Fruit fly (Drosophila melanogaster): ENCODE measurements around the gene AsnRS.
A peak's percentile ranks its signal among the peaks of the same experiment; 100 is the strongest.

The AsnRS gene

DNA sequence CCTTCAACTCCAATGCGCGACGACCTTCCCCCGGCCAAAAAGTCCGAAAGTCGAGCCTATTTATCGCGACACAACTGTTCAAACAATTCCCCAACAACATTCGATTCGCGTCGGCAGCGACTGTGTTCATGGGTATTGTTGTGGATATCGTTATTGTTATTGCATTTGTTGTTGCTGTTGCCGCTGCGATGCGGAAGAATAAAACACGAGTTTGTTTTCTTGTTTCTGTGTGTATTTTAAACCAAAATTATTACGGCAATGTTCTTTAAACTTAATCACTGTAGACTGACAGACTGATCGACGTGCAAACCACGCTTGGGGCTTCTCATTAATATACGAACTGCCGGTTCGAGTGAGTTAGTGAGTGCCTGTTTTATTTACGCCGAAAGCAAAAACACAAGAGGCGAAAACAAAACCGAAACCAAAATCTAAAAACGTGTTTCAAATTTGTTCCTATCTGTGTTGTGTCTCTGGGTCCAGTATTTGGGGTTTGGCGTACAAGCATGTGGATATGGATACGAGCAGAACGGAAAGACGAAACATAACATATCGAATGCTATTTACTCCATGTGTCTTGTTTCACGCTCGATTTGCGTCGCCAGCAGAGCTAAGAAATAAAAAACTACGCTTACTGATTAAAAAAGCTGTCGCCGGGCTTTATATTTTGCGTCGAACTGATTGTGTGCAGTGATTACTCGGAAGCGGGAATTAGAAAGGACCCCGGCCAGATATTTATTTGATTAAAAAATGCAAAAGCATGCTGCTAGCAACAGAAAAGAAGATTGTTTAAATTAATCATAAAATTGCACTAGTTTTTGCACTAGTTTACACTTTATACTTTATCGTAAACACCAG lies 28.0 kb upstream of the AsnRS start:
- TF ChIP-seq CG12605 (GFP tag; IDR thresholded peaks at IDR 0.05) (no peak), CG17806 (tag; optimal IDR thresholded peaks at IDR 0.05) (no peak), Snoo (tag; optimal IDR thresholded peaks at IDR 0.05) (no peak), CG4496 (GFP tag; IDR thresholded peaks at IDR 0.05) (peak; percentile 2; the same call in 1 of the 3 replicates), rn (GFP tag; IDR thresholded peaks at IDR 0.05) (0 out of 2 replicates have a peak, but pooled peaks have one; percentile 0), CG32121 (GFP tag; IDR thresholded peaks at IDR 0.05) (no peak)

DNA sequence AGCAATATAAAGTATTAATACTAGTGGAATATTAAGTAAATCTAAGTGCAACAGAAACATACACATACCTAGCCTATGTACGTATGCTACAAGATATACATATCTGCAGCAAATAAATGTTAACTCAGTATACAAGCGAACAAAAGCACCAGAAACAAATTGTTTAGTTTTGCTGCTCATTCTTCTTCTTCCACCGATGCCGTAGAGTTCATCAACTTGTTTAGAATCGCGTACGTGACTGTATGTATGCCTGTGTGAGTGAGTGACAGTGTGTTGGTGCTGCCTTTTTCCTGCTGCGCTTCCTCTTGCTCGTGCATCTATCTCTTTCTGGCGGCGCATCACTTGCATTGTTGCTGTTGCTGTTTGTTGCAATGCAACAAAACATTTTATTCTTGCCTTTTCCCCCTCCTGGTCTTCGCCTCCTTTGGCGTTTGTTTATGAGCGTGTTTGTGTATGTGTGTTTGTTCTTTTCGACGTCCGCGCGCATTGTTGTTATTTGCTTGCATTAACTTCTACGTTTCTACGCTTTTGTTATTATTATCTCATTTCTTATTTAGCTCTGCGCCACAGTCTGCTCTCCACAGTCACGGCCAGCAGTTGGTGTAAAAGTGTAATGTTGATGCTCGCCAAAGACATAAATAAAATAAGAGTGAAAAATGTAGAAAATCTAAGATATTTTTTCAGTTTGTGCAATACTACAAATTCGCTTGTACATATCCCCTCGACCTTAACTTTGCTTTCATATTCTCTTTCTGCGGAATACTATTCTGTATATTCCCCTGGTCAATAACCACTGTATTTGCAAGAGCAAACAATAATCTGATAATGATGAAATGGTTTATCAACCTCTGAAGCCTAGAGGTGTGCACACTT lies 27.2 kb upstream of the AsnRS start:
- TF ChIP-seq D1 (tag; optimal IDR thresholded peaks at IDR 0.05) (no peak), CG13204 (GFP tag; optimal IDR thresholded peaks at IDR 0.05) (no peak), gl (tag; optimal IDR thresholded peaks at IDR 0.05) (no peak), rn (GFP tag; IDR thresholded peaks at IDR 0.05) (0 out of 2 replicates have a peak, but pooled peaks have one; percentile 21), Snoo (tag; optimal IDR thresholded peaks at IDR 0.05) (peak; percentile 27), Pif1A (GFP tag; optimal IDR thresholded peaks at IDR 0.05) (peak; percentile 51), CG17806 (tag; optimal IDR thresholded peaks at IDR 0.05) (peak; percentile 33), CG4496 (GFP tag; IDR thresholded peaks at IDR 0.05) (peak; percentile 61), CG34367 (tag; optimal IDR thresholded peaks at IDR 0.05) (no peak), fd96Ca (GFP tag; IDR thresholded peaks at IDR 0.05) (peak; percentile 67; the same call in 2 of the 3 replicates), CG10348 (GFP tag; IDR thresholded peaks at IDR 0.05) (no peak), CG8301 (tag; optimal IDR thresholded peaks at IDR 0.05) (peak; percentile 61), CG14655 (GFP tag; optimal IDR thresholded peaks at IDR 0.05) (peak; percentile 70), CG9948 (tag; optimal IDR thresholded peaks at IDR 0.05) (peak; percentile 26), CG15710 (tag; optimal IDR thresholded peaks at IDR 0.05) (peak; percentile 29), Pif1B (GFP tag; optimal IDR thresholded peaks at IDR 0.05) (peak; percentile 10), EcR (GFP tag; optimal IDR thresholded peaks at IDR 0.05) (peak; percentile 43), CG32121 (GFP tag; IDR thresholded peaks at IDR 0.05) (peak; percentile 55), CG12605 (GFP tag; IDR thresholded peaks at IDR 0.05) (no peak), Ets98B (GFP tag; IDR thresholded peaks at IDR 0.05) (peak; percentile 43; the same call in 1 of the 2 replicates), CG8159 (tag; optimal IDR thresholded peaks at IDR 0.05) (peak; percentile 53)

DNA sequence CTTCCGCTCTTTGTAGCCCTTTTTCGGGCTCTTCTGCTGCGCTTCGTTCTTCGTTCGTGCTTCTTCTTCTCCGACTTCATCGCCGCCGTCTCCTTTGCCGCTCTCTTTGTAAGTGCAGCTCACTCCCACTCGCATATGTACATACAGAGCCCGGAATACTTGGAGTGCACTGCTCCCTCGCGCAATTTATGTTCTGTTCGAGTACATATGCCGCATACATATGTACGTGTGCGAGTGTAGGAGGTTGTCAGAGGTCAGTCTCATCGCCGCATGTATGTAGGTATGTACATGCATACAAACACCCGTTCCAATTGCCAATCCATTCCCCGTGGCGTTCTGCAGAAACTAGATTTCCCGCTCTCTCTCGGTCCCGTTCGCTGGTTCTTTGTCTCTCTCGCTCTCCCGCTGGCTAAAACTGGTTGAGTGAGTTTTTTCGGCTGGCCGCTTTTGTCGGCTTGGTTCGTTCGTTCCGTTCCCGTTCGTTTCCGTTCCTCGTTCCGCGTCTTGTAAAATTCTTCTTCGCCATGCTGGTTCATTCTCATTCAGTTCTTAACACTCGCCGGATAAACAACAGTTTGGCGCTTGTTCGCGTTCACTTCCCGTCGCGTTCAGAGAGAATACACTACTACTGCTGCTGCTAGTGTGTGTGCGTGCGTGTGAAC lies 26.4 kb upstream of the AsnRS start:
- TF ChIP-seq CG10348 (GFP tag; IDR thresholded peaks at IDR 0.05) (no peak), EcR (GFP tag; optimal IDR thresholded peaks at IDR 0.05) (peak; percentile 99), CG8159 (tag; optimal IDR thresholded peaks at IDR 0.05) (peak; percentile 45), CG14655 (GFP tag; optimal IDR thresholded peaks at IDR 0.05) (no peak), Pif1A (GFP tag; optimal IDR thresholded peaks at IDR 0.05) (peak; percentile 52), Pif1B (GFP tag; optimal IDR thresholded peaks at IDR 0.05) (peak; percentile 24), CG15710 (tag; optimal IDR thresholded peaks at IDR 0.05) (no peak), CG4496 (GFP tag; IDR thresholded peaks at IDR 0.05) (peak; percentile 7; the same call in 1 of the 3 replicates), CG13204 (GFP tag; optimal IDR thresholded peaks at IDR 0.05) (peak; percentile 43), CG34367 (tag; optimal IDR thresholded peaks at IDR 0.05) (peak; percentile 6), CG17806 (tag; optimal IDR thresholded peaks at IDR 0.05) (peak; percentile 3), CG8301 (tag; optimal IDR thresholded peaks at IDR 0.05) (no peak), D1 (tag; optimal IDR thresholded peaks at IDR 0.05) (no peak), CG32121 (GFP tag; IDR thresholded peaks at IDR 0.05) (no peak; the same call in 1 of the 2 replicates), gl (tag; optimal IDR thresholded peaks at IDR 0.05) (no peak), Snoo (tag; optimal IDR thresholded peaks at IDR 0.05) (peak; percentile 41), Ets98B (GFP tag; IDR thresholded peaks at IDR 0.05) (peak; percentile 61; the same call in 1 of the 2 replicates), rn (GFP tag; IDR thresholded peaks at IDR 0.05) (no peak), fd96Ca (GFP tag; IDR thresholded peaks at IDR 0.05) (no peak), CG12605 (GFP tag; IDR thresholded peaks at IDR 0.05) (peak; percentile 47; the same call in 1 of the 2 replicates), CG9948 (tag; optimal IDR thresholded peaks at IDR 0.05) (no peak)

DNA sequence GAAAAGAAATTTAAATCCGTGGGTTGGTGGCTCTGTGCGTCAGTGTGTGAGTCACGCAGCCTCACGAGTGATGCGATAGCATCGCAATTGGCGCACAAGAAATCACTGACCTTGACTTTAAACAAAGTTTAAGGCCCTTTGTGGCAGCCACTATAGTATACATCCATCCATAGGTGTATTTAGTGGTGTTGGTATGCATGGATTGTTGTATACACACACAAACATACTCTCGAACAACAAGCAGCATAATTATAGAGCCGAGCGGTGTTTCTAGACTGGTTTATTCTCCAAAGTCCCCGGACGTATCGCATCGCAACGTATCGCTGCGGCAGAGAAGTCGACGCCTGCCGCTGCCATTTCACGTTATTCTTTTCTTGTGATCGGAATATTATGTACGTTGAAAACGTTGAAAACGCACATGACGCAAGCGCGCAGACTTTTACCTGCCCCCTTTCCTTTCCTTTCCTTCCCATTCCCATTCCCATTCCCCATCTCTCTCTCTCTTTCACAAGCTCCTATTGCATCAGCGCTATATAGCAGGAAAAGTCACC lies 25.1 kb upstream of the AsnRS start:
- TF ChIP-seq CG34367 (tag; optimal IDR thresholded peaks at IDR 0.05) (no peak), CG4496 (GFP tag; IDR thresholded peaks at IDR 0.05) (peak; percentile 28; the same call in 1 of the 3 replicates), EcR (GFP tag; optimal IDR thresholded peaks at IDR 0.05) (peak; percentile 94)
